Fruit fly (Drosophila melanogaster) whole organism: ENCODE data around the gene CG10984.

ENCODE experiments used
- CG8478 ChIP-seq: fragments of >200 bp; optimal IDR thresholded peaks from 2 replicates; lab custom pipeline; 2018; ENCODE audit warnings: inconsistent platforms
- Dll ChIP-seq: fragments of >200 bp; optimal IDR thresholded peaks from 2 replicates; lab custom pipeline; 2017
- EcR ChIP-seq, 2 experiments: fragments of >200 bp; optimal IDR thresholded peaks; 2 replicates each; lab custom pipeline; 2017; ENCODE audit warnings: missing biosample characterization in 2 of 2, missing genetic modification characterization in 2 of 2, missing genetic modification reagents in 2 of 2
- pan ChIP-seq: fragments of >200 bp; optimal IDR thresholded peaks from 2 replicates; lab custom pipeline; 2017
- usp ChIP-seq: fragments of >200 bp; optimal IDR thresholded peaks from 2 replicates; lab custom pipeline; 2017; ENCODE audit warnings: missing biosample characterization, missing genetic modification characterization, mixed read lengths

DNA sequence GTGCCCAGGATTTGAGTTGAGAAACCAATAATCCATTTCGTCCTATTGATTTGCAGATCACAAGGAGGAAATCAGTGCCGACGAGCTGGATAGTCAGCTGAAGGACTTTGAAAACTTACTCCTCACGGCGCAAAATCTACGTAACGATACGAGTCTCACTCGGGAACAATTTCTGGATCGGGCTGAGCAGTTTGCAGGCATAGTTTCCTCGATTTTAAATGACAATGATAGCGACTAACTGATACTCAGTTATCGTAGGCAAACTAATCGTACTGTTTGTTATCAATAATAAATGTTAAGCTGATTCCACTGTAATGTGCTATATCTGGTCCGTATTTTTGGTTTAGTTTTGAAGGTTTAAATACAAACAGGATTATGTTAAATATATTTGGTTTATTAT, 3.7 kb upstream of the CG10984 start:
- TF ChIP-seq pan (lab: Kevin White, UChicago) (no peak), usp (GFP tag; lab: Kevin White, UChicago) (no peak), CG8478 (lab: Kevin White, UChicago) (no peak), Dll (lab: Kevin White, UChicago) (no peak), EcR (GFP tag; optimal IDR thresholded peaks at IDR 0.05; lab: Kevin White, UChicago) (no peak)
